Fruit fly (Drosophila melanogaster): ENCODE results near the gene CG5245.

DNA sequence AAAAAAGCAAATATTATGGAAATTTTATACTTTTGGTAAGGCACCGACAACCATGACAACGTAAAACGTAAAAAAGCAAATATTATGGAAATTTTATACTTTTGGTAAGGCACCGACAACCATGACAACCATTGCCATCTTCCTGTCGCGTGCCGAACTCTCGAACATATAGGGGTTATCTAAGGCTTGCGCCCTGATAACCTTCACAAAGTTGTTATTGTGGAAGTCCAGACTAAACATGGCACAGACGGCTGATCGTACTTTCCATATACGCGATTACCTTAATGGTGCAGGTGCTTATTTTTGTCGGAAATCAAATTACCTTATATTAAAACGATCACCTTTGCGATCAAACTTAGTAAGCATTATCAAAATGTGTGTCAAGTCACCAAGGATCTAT, 16.1 kb downstream of the CG5245 start:
- no peak for TF ChIP-seq Oaz (GFP tag; IDR thresholded peaks at IDR 0.05)
- TF ChIP-seq lola (GFP tag; optimal IDR thresholded peaks at IDR 0.05), result no peak
- TF ChIP-seq CG18619 (GFP tag; optimal IDR thresholded peaks at IDR 0.05), result no peak
- TF ChIP-seq Hey (tag; optimal IDR thresholded peaks at IDR 0.05), result no peak
- TF ChIP-seq Dip2 (GFP tag; IDR thresholded peaks at IDR 0.05), result no peak
- no peak for TF ChIP-seq CG3726 (GFP tag; IDR thresholded peaks at IDR 0.05)
- TF ChIP-seq CG10654 (GFP tag; optimal IDR thresholded peaks at IDR 0.05), result no peak
- no peak for TF ChIP-seq trem (tag; optimal IDR thresholded peaks at IDR 0.05)
- TF ChIP-seq sr (GFP tag; IDR thresholded peaks at IDR 0.05), result no peak
- TF ChIP-seq psq (GFP tag; optimal IDR thresholded peaks at IDR 0.05), result no peak
- no peak for TF ChIP-seq CG6654 (GFP tag; optimal IDR thresholded peaks at IDR 0.05)

Data from whole organism, embryonic.